Worm (Caenorhabditis elegans): ENCODE results near the gene nspb-10.

nspb-10 gene

ce11 chrII:14616402-14616801 lies 28.3 kb upstream of the nspb-10 start:
- TF ChIP-seq nhr-43 (tag; optimal IDR thresholded peaks at IDR 0.05; ENCODE audit: poor library complexity, severe bottlenecking) (peak; percentile 21), nhr-23 (tag; optimal IDR thresholded peaks at IDR 0.05) (peak; percentile 57), nhr-12 (tag; optimal IDR thresholded peaks at IDR 0.05) (no peak), elt-3 (tag; optimal IDR thresholded peaks at IDR 0.05) (peak in 1 of 3 experiments; percentile 64), lin-39 (tag; optimal IDR thresholded peaks at IDR 0.05) (no peak), elt-2 (tag; optimal IDR thresholded peaks at IDR 0.05) (peak; percentile 28), ceh-9 (tag; optimal IDR thresholded peaks at IDR 0.05) (no peak), fkh-10 (GFP tag; optimal IDR thresholded peaks at IDR 0.05) (no peak), nhr-25 (tag; optimal IDR thresholded peaks at IDR 0.05) (no peak), fkh-2 (tag; optimal IDR thresholded peaks at IDR 0.05) (no peak), nfya-1 (tag; optimal IDR thresholded peaks at IDR 0.05; ENCODE audit: insufficient read depth) (no peak), fos-1 (tag; optimal IDR thresholded peaks at IDR 0.05) (no peak), lsy-12 (tag; optimal IDR thresholded peaks at IDR 0.05) (no peak), mdl-1 (tag; optimal IDR thresholded peaks at IDR 0.05) (no peak), hmg-11 (tag; optimal IDR thresholded peaks at IDR 0.05) (no peak), sea-2 (GFP tag; optimal IDR thresholded peaks at IDR 0.05) (no peak), egl-5 (tag; optimal IDR thresholded peaks at IDR 0.05) (no peak)

ce11 chrII:14615735-14616134 lies 27.7 kb upstream of the nspb-10 start, which contains the start of gene mltn-9:
mltn-9 (plus strand) TSS chrII:14616035.
- TF ChIP-seq elt-3 (tag; optimal IDR thresholded peaks at IDR 0.05) = no peak
- no peak for TF ChIP-seq ama-1 (optimal IDR thresholded peaks at IDR 0.05)
- TF ChIP-seq nhr-237 (tag; optimal IDR thresholded peaks at IDR 0.05) = no peak
- no peak for TF ChIP-seq eor-1 (tag; optimal IDR thresholded peaks at IDR 0.05)
- TF ChIP-seq mml-1 (tag; optimal IDR thresholded peaks at IDR 0.05) = no peak
- TF ChIP-seq egl-5 (tag; optimal IDR thresholded peaks at IDR 0.05) = no peak
- TF ChIP-seq zag-1 (tag; optimal IDR thresholded peaks at IDR 0.05) = no peak

ce11 chrII:14611307-14611706 lies 23.2 kb upstream of the nspb-10 start:
- TF ChIP-seq lin-39 (tag; optimal IDR thresholded peaks at IDR 0.05) = no peak
- peak; percentile 45 for TF ChIP-seq ama-1 (optimal IDR thresholded peaks at IDR 0.05)

ce11 chrII:14610492-14611142 lies 22.6 kb upstream of the nspb-10 start:
- TF ChIP-seq nhr-12 (tag; optimal IDR thresholded peaks at IDR 0.05) = no peak
- TF ChIP-seq nhr-76 (tag; optimal IDR thresholded peaks at IDR 0.05) = no peak
- TF ChIP-seq pha-4 (tag; optimal IDR thresholded peaks at IDR 0.05) = no peak
- TF ChIP-seq fkh-10 (GFP tag; optimal IDR thresholded peaks at IDR 0.05) = no peak
- TF ChIP-seq R02D3.7 (tag; optimal IDR thresholded peaks at IDR 0.05) = no peak
- TF ChIP-seq unc-62 (GFP tag; optimal IDR thresholded peaks at IDR 0.05) = no peak
- TF ChIP-seq nhr-77 (tag; optimal IDR thresholded peaks at IDR 0.05) = no peak
- TF ChIP-seq lsy-12 (tag; optimal IDR thresholded peaks at IDR 0.05) = no peak
- TF ChIP-seq sea-2 (GFP tag; optimal IDR thresholded peaks at IDR 0.05) = no peak
- no peak for TF ChIP-seq elt-3 (tag; optimal IDR thresholded peaks at IDR 0.05)
- TF ChIP-seq skn-1 (tag; optimal IDR thresholded peaks at IDR 0.05) = no peak
- TF ChIP-seq ama-1 (optimal IDR thresholded peaks at IDR 0.05) = peak; percentile 65
- TF ChIP-seq fos-1 (tag; optimal IDR thresholded peaks at IDR 0.05) = no peak
- TF ChIP-seq tbx-2 (tag; optimal IDR thresholded peaks at IDR 0.05) = no peak
- TF ChIP-seq ztf-4 (tag; optimal IDR thresholded peaks at IDR 0.05) = peak; percentile 24
- TF ChIP-seq ceh-82 (tag; optimal IDR thresholded peaks at IDR 0.05) = no peak
- TF ChIP-seq nhr-11 (tag; optimal IDR thresholded peaks at IDR 0.05) = no peak
- TF ChIP-seq aly-2 (tag; optimal IDR thresholded peaks at IDR 0.05) = no peak
- no peak for TF ChIP-seq nfya-1 (tag; optimal IDR thresholded peaks at IDR 0.05; ENCODE audit: insufficient read depth)
- no peak for TF ChIP-seq egl-5 (tag; optimal IDR thresholded peaks at IDR 0.05)
- TF ChIP-seq elt-1 (tag; optimal IDR thresholded peaks at IDR 0.05) = peak; percentile 39
- TF ChIP-seq nhr-23 (tag; optimal IDR thresholded peaks at IDR 0.05) = no peak
- TF ChIP-seq fkh-2 (tag; optimal IDR thresholded peaks at IDR 0.05) = no peak
- no peak for TF ChIP-seq eor-1 (tag; optimal IDR thresholded peaks at IDR 0.05)
- no peak for TF ChIP-seq mdl-1 (tag; optimal IDR thresholded peaks at IDR 0.05)
- no peak for TF ChIP-seq ceh-28 (tag; optimal IDR thresholded peaks at IDR 0.05)
- peak; percentile 15 for TF ChIP-seq elt-2 (tag; optimal IDR thresholded peaks at IDR 0.05)
- TF ChIP-seq ceh-16 (tag; optimal IDR thresholded peaks at IDR 0.05) = no peak
- no peak for TF ChIP-seq egl-27 (tag; optimal IDR thresholded peaks at IDR 0.05)

Data from whole organism, L3 larva.